Worm (Caenorhabditis elegans) whole organism, L1 larva: ENCODE results near the gene F36G3.3.
A peak's percentile ranks its signal among the peaks of the same experiment; 100 is the strongest.

Experiments
- C34B4.2 ChIP-seq: sonication (generic microtip); optimal IDR thresholded peaks from 2 replicates; lab custom pipeline; 2017; ENCODE audit warnings: mild to moderate bottlenecking, missing genetic modification characterization, missing compliant biosample characterization
- F16B12.6 ChIP-seq: fragments of 150-350 bp; optimal IDR thresholded peaks from 2 replicates; lab custom pipeline; 2014; ENCODE audit warnings: missing biosample characterization, missing genetic modification characterization
- Y116A8C.19 ChIP-seq: sonication (generic microtip); optimal IDR thresholded peaks from 2 replicates; lab custom pipeline; 2016; ENCODE audit warnings: missing compliant biosample characterization, missing genetic modification characterization, borderline replicate concordance
- aha-1 ChIP-seq: fragments of 150-350 bp; optimal IDR thresholded peaks from 2 replicates; lab custom pipeline; 2014; ENCODE audit warnings: missing biosample characterization, missing genetic modification characterization
- alr-1 ChIP-seq: fragments of 200-800 bp; sonication (Bioruptor generic); optimal IDR thresholded peaks from 2 replicates; lab custom pipeline; 2018; ENCODE audit warnings: borderline replicate concordance, mild to moderate bottlenecking, missing genetic modification characterization, missing compliant biosample characterization
- aly-2 ChIP-seq: fragments of 150-350 bp; optimal IDR thresholded peaks from 2 replicates; lab custom pipeline; 2014; ENCODE audit warnings: missing biosample characterization, missing genetic modification characterization
- ama-1 ChIP-seq: fragments of 150-350 bp; optimal IDR thresholded peaks from 2 replicates; lab custom pipeline; 2014
- blmp-1 ChIP-seq: fragments of 150-350 bp; optimal IDR thresholded peaks from 2 replicates; lab custom pipeline; 2014; ENCODE audit warnings: missing biosample characterization, missing genetic modification characterization
- ceh-63 ChIP-seq: fragments of 200-800 bp; sonication (Bioruptor generic); optimal IDR thresholded peaks from 2 replicates; lab custom pipeline; 2018; ENCODE audit warnings: mild to moderate bottlenecking, missing genetic modification characterization, missing compliant biosample characterization
- ceh-8 ChIP-seq: fragments of 200-800 bp; sonication (Bioruptor generic); optimal IDR thresholded peaks from 2 replicates; lab custom pipeline; 2018; ENCODE audit warnings: mild to moderate bottlenecking, missing genetic modification characterization, moderate library complexity, missing compliant biosample characterization
- ceh-82 ChIP-seq, 3 experiments: fragments of 150-350 bp in 1 of 3; sonication (generic microtip) in 2 of 3; optimal IDR thresholded peaks; 2 replicates each; lab custom pipeline; 2014 to 2017; ENCODE audit warnings: missing biosample characterization in 3 of 3, missing genetic modification characterization in 3 of 3
- ceh-90 ChIP-seq: sonication (generic microtip); optimal IDR thresholded peaks from 2 replicates; lab custom pipeline; 2016; ENCODE audit warnings: missing genetic modification characterization, missing compliant biosample characterization
- ces-1 ChIP-seq: fragments of 150-350 bp; optimal IDR thresholded peaks from 2 replicates; lab custom pipeline; 2014; ENCODE audit warnings: missing biosample characterization, missing genetic modification reagents, missing genetic modification characterization
- dsc-1 ChIP-seq: sonication (generic microtip); optimal IDR thresholded peaks from 2 replicates; lab custom pipeline; 2016; ENCODE audit warnings: mild to moderate bottlenecking, missing genetic modification characterization, missing compliant biosample characterization
- efl-1 ChIP-seq, 4 experiments: fragments of 150-350 bp; optimal IDR thresholded peaks in 3 of 4; peaks in 1 of 4; 1 replicate in 1 of 4; 2 replicates in 3 of 4; lab custom pipeline; 2014; ENCODE audit warnings: missing biosample characterization in 2 of 4, missing genetic modification characterization in 2 of 4, missing genetic modification reagents in 2 of 4
- efl-3 ChIP-seq: fragments of 200-800 bp; sonication (Bioruptor generic); optimal IDR thresholded peaks from 2 replicates; lab custom pipeline; 2018; ENCODE audit warnings: mild to moderate bottlenecking, missing genetic modification characterization, missing compliant biosample characterization
- elt-2 ChIP-seq: sonication (generic microtip); optimal IDR thresholded peaks from 2 replicates; lab custom pipeline; 2016; ENCODE audit warnings: missing genetic modification characterization, mild to moderate bottlenecking, inconsistent platforms, missing compliant biosample characterization, missing genetic modification reagents
- elt-3 ChIP-seq, 6 experiments: fragments of 150-350 bp in 1 of 6; sonication (generic microtip); optimal IDR thresholded peaks; 2 replicates each; lab custom pipeline; 2017 to 2018; ENCODE audit warnings: missing biosample characterization in 6 of 6, missing genetic modification characterization in 6 of 6, inconsistent platforms in 1 of 6
- grh-1 ChIP-seq: fragments of 200-800 bp; sonication (Bioruptor generic); IDR thresholded peaks from 2 replicates; pipeline ENCODE4 v1.3.6; 2022; ENCODE audit warnings: missing genetic modification reagents, missing genetic modification characterization, missing compliant biosample characterization
- hlh-17 ChIP-seq: fragments of 200-800 bp; sonication (Bioruptor generic); optimal IDR thresholded peaks from 2 replicates; lab custom pipeline; 2018; ENCODE audit warnings: missing genetic modification characterization, mild to moderate bottlenecking, missing compliant biosample characterization, moderate library complexity, borderline replicate concordance
- hpl-2 ChIP-seq: fragments of 150-350 bp; optimal IDR thresholded peaks from 2 replicates; lab custom pipeline; 2014; ENCODE audit warnings: missing biosample characterization, missing genetic modification reagents, missing genetic modification characterization
- isw-1 ChIP-seq: fragments of 200-800 bp; sonication (Bioruptor generic); IDR thresholded peaks from 2 replicates; pipeline ENCODE4 v1.3.6; 2022; ENCODE audit warnings: missing genetic modification characterization, missing compliant biosample characterization
- lin-14 ChIP-seq: fragments of 200-800 bp; sonication (Bioruptor generic); optimal IDR thresholded peaks from 2 replicates; lab custom pipeline; 2018; ENCODE audit warnings: mild to moderate bottlenecking, missing genetic modification characterization, moderate library complexity, missing compliant biosample characterization
- lin-15B ChIP-seq: fragments of 150-350 bp; sonication (generic microtip); optimal IDR thresholded peaks from 3 replicates; lab custom pipeline; 2014; ENCODE audit warnings: missing biosample characterization, missing genetic modification characterization
- lin-35 ChIP-seq, 2 experiments: fragments of 150-350 bp; optimal IDR thresholded peaks; 2 replicates each; lab custom pipeline; 2014; ENCODE audit warnings: missing biosample characterization in 2 of 2, missing genetic modification characterization in 2 of 2, missing genetic modification reagents in 2 of 2
- lin-39 ChIP-seq: fragments of 150-350 bp; optimal IDR thresholded peaks from 2 replicates; lab custom pipeline; 2014; ENCODE audit warnings: missing biosample characterization, missing genetic modification reagents, missing genetic modification characterization
- lir-3 ChIP-seq: sonication (generic microtip); optimal IDR thresholded peaks from 2 replicates; lab custom pipeline; 2016; ENCODE audit warnings: mild to moderate bottlenecking, missing genetic modification characterization, moderate library complexity, missing compliant biosample characterization; ENCODE audit not compliant: poor library complexity
- lsy-2 ChIP-seq, 2 experiments: fragments of 150-350 bp; optimal IDR thresholded peaks; 2 replicates each; lab custom pipeline; 2014; ENCODE audit warnings: missing biosample characterization in 2 of 2, missing genetic modification characterization in 2 of 2
- mef-2 ChIP-seq: fragments of 150-350 bp; optimal IDR thresholded peaks from 2 replicates; lab custom pipeline; 2014; ENCODE audit warnings: missing biosample characterization, missing genetic modification characterization
- nhr-11 ChIP-seq: fragments of 150-350 bp; optimal IDR thresholded peaks from 2 replicates; lab custom pipeline; 2014; ENCODE audit warnings: missing biosample characterization, missing genetic modification characterization
- nhr-19 ChIP-seq: fragments of 200-800 bp; sonication (Bioruptor generic); conservative IDR thresholded peaks from 2 replicates; pipeline ENCODE4 v1.3.6; 2022; ENCODE audit warnings: missing genetic modification characterization, missing compliant biosample characterization
- nhr-28 ChIP-seq: fragments of 150-350 bp; optimal IDR thresholded peaks from 2 replicates; lab custom pipeline; 2014; ENCODE audit warnings: missing biosample characterization, missing genetic modification characterization
- nhr-71 ChIP-seq: sonication (generic microtip); optimal IDR thresholded peaks from 2 replicates; lab custom pipeline; 2016; ENCODE audit warnings: mild to moderate bottlenecking, missing genetic modification characterization, moderate library complexity, missing compliant biosample characterization
- pag-3 ChIP-seq: sonication (generic microtip); optimal IDR thresholded peaks from 2 replicates; lab custom pipeline; 2017; ENCODE audit warnings: missing genetic modification characterization, mild to moderate bottlenecking, missing compliant biosample characterization, antibody characterized with exemption, borderline replicate concordance; ENCODE audit not compliant: insufficient read depth
- rnt-1 ChIP-seq: sonication (generic microtip); optimal IDR thresholded peaks from 2 replicates; lab custom pipeline; 2016; ENCODE audit warnings: mild to moderate bottlenecking, missing genetic modification characterization, moderate library complexity, missing compliant biosample characterization
- snpc-4 ChIP-seq: fragments of 150-350 bp; optimal IDR thresholded peaks from 2 replicates; lab custom pipeline; 2014; ENCODE audit warnings: missing biosample characterization, missing genetic modification characterization
- snu-23 ChIP-seq: sonication (generic microtip); optimal IDR thresholded peaks from 2 replicates; lab custom pipeline; 2016; ENCODE audit warnings: missing genetic modification characterization, missing compliant biosample characterization
- sup-37 ChIP-seq: fragments of 200-800 bp; sonication (Bioruptor generic); optimal IDR thresholded peaks from 2 replicates; lab custom pipeline; 2018; ENCODE audit warnings: mild to moderate bottlenecking, missing genetic modification characterization, missing compliant biosample characterization
- tbx-2 ChIP-seq: sonication (generic microtip); optimal IDR thresholded peaks from 2 replicates; lab custom pipeline; 2016; ENCODE audit warnings: missing genetic modification characterization, missing compliant biosample characterization
- unc-130 ChIP-seq: fragments of 150-350 bp; optimal IDR thresholded peaks from 2 replicates; lab custom pipeline; 2017; ENCODE audit warnings: missing biosample characterization, missing genetic modification characterization, inconsistent platforms
- zip-4 ChIP-seq: fragments of 200-800 bp; sonication (Bioruptor generic); optimal IDR thresholded peaks from 2 replicates; lab custom pipeline; 2018; ENCODE audit warnings: mild to moderate bottlenecking, missing genetic modification characterization, moderate library complexity, missing compliant biosample characterization
- ztf-11 ChIP-seq, 2 experiments: sonication (generic microtip); optimal IDR thresholded peaks; 2 replicates each; lab custom pipeline; 2016 to 2017; ENCODE audit warnings: missing genetic modification characterization in 2 of 2, missing biosample characterization in 1 of 2, missing compliant biosample characterization in 1 of 2
- ztf-4 ChIP-seq: fragments of 150-350 bp; optimal IDR thresholded peaks from 2 replicates; lab custom pipeline; 2014; ENCODE audit warnings: missing biosample characterization, missing genetic modification characterization

The F36G3.3 gene

DNA sequence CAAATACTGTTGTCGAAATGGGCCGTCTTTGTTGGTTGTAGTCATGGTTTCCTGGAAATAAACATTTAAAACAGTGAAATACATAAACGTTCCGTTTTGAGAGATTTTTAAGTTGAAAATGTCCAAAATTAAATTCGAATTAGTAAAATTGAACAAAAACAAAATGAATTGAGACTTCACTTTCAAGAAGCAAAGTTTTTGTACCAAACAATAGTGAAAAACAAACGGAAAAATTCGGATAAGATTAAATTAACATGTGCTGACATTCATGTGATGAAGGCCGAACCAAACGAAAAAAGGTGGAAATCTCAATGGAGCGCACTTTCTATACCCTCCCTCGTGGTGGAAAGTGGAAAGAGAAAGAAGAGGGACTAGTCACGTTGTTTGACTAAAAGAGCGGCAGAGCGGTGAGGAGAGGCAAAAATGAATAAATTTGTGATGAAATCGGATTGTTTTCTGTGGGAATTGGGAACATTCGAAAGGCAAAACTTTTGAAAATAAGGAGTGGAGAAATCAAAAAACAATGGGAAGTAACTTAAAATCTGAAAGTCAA, 39.4 kb downstream of the F36G3.3 start, which contains the start of gene ipla-2 (continued):
- TF ChIP-seq efl-3 (GFP tag; lab: Kevin White, UChicago) (no peak), elt-2 (no peak)

DNA sequence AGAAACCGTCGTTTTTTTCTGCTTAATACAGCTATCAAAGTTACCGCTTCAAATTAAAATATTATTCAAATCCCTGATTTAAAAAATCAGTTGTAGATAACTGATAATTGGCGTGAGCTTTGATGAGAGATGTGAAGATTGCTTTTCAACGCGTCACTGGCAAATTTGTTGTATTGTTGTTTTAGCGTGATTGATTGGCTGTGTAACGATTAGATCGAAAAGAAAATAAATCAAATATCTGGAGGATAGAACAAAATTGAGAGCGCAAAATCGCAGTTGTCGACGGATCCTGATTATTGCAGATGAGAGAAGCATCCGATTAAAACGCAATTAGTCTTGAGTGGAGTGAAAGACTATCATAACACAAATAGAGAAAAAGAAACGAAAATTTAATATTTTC, 42.2 kb downstream of the F36G3.3 start:
- TF ChIP-seq ceh-63 (GFP tag; lab: Kevin White, UChicago) (no peak), ceh-90 (tag; lab: Kevin White, UChicago) (no peak), zip-4 (GFP tag; lab: Kevin White, UChicago) (no peak), ceh-82 (tag; optimal IDR thresholded peaks at IDR 0.05; lab: Kevin White, UChicago) (no peak), efl-3 (GFP tag; lab: Kevin White, UChicago) (no peak), ceh-8 (no peak), efl-1 (optimal IDR thresholded peaks at IDR 0.05; lab: Kevin White, UChicago) (no peak), efl-1 (GFP tag; optimal IDR thresholded peaks at IDR 0.05 in 1 of 2; lab: Kevin White, UChicago) (no peak), unc-130 (tag; lab: Kevin White, UChicago) (no peak), hpl-2 (GFP tag; lab: Kevin White, UChicago) (no peak), ztf-4 (no peak), lin-39 (tag; lab: Kevin White, UChicago) (peak; percentile 72), lin-15B (tag; lab: Kevin White, UChicago) (no peak), aha-1 (tag; lab: Kevin White, UChicago) (no peak), snpc-4 (tag; lab: Kevin White, UChicago) (no peak), rnt-1 (tag; lab: Kevin White, UChicago) (peak; percentile 78), F16B12.6 (tag; lab: Kevin White, UChicago) (no peak), nhr-19 (GFP tag; lab: Robert Waterston, UW) (no peak), blmp-1 (tag; lab: Kevin White, UChicago) (no peak), nhr-71 (peak; percentile 45), Y116A8C.19 (tag; lab: Kevin White, UChicago) (no peak), elt-3 (tag; optimal IDR thresholded peaks at IDR 0.05; lab: Kevin White, UChicago) (no peak), lsy-2 (tag; optimal IDR thresholded peaks at IDR 0.05; lab: Kevin White, UChicago) (peak in 1 of 2 experiments; percentile 5), tbx-2 (no peak), ama-1 (lab: Kevin White, UChicago) (no peak), lin-14 (GFP tag; lab: Kevin White, UChicago) (peak; percentile 35), lir-3 (tag; lab: Kevin White, UChicago) (no peak), dsc-1 (tag; lab: Kevin White, UChicago) (no peak), isw-1 (no peak), C34B4.2 (no peak)

DNA sequence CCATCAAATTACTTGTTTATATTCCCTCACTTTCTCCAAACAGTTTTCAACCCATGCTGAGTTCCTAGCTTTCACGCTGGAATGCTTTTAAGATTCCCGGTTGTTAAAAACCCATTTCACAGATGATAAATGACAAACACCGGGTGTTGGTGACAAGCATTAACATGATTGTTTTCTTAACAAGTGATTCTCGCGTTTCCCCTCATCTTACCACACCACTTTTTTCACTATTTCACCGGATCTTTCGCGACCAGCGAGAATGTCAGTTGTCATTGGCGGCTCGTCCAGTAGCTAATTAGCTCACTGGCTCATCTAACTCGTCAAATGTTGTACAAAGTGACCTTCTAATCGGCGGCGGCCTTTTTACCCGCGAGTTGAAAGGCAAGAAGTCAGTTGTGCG, 43.5 kb downstream of the F36G3.3 start:
- no peak for TF ChIP-seq zip-4 (GFP tag; lab: Kevin White, UChicago)
- no peak for TF ChIP-seq alr-1 (tag; lab: Kevin White, UChicago)
- no peak for TF ChIP-seq snu-23 (GFP tag; lab: Kevin White, UChicago)
- no peak for TF ChIP-seq nhr-28 (tag; lab: Kevin White, UChicago)
- no peak for TF ChIP-seq sup-37
- TF ChIP-seq hlh-17, result no peak
- TF ChIP-seq ztf-4, result no peak
- TF ChIP-seq blmp-1 (tag; lab: Kevin White, UChicago), result no peak
- no peak for TF ChIP-seq lir-3 (tag; lab: Kevin White, UChicago)
- no peak for TF ChIP-seq pag-3 (tag; lab: Kevin White, UChicago)
- TF ChIP-seq nhr-71, result peak; percentile 25
- no peak for TF ChIP-seq aly-2
- no peak for TF ChIP-seq grh-1 (GFP tag; lab: Robert Waterston, UW)
- TF ChIP-seq ces-1, result no peak
- TF ChIP-seq ztf-11 (tag; optimal IDR thresholded peaks at IDR 0.05; lab: Kevin White, UChicago), result no peak
- TF ChIP-seq rnt-1 (tag; lab: Kevin White, UChicago), result peak; percentile 81
- TF ChIP-seq lin-14 (GFP tag; lab: Kevin White, UChicago), result peak; percentile 45
- TF ChIP-seq efl-3 (GFP tag; lab: Kevin White, UChicago), result no peak
- TF ChIP-seq mef-2 (tag; lab: Kevin White, UChicago), result no peak
- no peak for TF ChIP-seq lin-35 (GFP tag; optimal IDR thresholded peaks at IDR 0.05; lab: Kevin White, UChicago)
- TF ChIP-seq nhr-11 (tag; lab: Kevin White, UChicago), result no peak
- TF ChIP-seq, all 84 proteins: peak for 3
